Worm (Caenorhabditis elegans) whole organism, L3 larva: ENCODE measurements around the gene cox-10.

Experiments used
- R02D3.7 ChIP-seq: fragments of 150-350 bp; optimal IDR thresholded peaks from 2 replicates; lab custom pipeline; 2014; ENCODE audit warnings: missing biosample characterization, missing genetic modification characterization
- ceh-82 ChIP-seq: fragments of 150-350 bp; optimal IDR thresholded peaks from 2 replicates; lab custom pipeline; 2014; ENCODE audit warnings: missing biosample characterization, missing genetic modification characterization
- lin-39 ChIP-seq: fragments of 150-350 bp; optimal IDR thresholded peaks from 2 replicates; lab custom pipeline; 2018; ENCODE audit warnings: missing biosample characterization, missing genetic modification reagents, missing genetic modification characterization
- nhr-237 ChIP-seq: fragments of 150-350 bp; optimal IDR thresholded peaks from 2 replicates; lab custom pipeline; 2014; ENCODE audit warnings: missing biosample characterization, missing genetic modification characterization
- nhr-28 ChIP-seq: fragments of 150-350 bp; optimal IDR thresholded peaks from 2 replicates; lab custom pipeline; 2014; ENCODE audit warnings: missing biosample characterization, missing genetic modification characterization
- nhr-67 ChIP-seq: fragments of 150-350 bp; optimal IDR thresholded peaks from 2 replicates; lab custom pipeline; 2014; ENCODE audit warnings: missing biosample characterization, missing genetic modification characterization
- unc-62 ChIP-seq: fragments of 150-350 bp; sonication (generic microtip); optimal IDR thresholded peaks from 4 replicates; lab custom pipeline; 2014; ENCODE audit warnings: missing biosample characterization, missing genetic modification reagents, missing genetic modification characterization
- zag-1 ChIP-seq: fragments of 150-350 bp; optimal IDR thresholded peaks from 2 replicates; lab custom pipeline; 2014; ENCODE audit warnings: missing biosample characterization, missing genetic modification characterization
- ztf-11 ChIP-seq: fragments of 150-350 bp; optimal IDR thresholded peaks from 2 replicates; lab custom pipeline; 2014; ENCODE audit warnings: missing biosample characterization, missing genetic modification characterization

ce11 chrII:12691351-12691750 lies 11.6 kb downstream of the cox-10 start:
- TF ChIP-seq nhr-28 (tag; lab: Kevin White, UChicago) (no peak), lin-39 (tag; lab: Kevin White, UChicago) (no peak), ztf-11 (tag; lab: Kevin White, UChicago) (no peak), nhr-237 (tag; lab: Kevin White, UChicago) (no peak), zag-1 (tag; lab: Kevin White, UChicago) (no peak), nhr-67 (tag; lab: Kevin White, UChicago) (no peak), unc-62 (GFP tag; lab: Kevin White, UChicago) (no peak), ceh-82 (tag; lab: Kevin White, UChicago) (no peak), R02D3.7 (tag; lab: Kevin White, UChicago) (no peak)
